Worm (Caenorhabditis elegans): ENCODE measurements around the gene Y52E8A.2.

DNA sequence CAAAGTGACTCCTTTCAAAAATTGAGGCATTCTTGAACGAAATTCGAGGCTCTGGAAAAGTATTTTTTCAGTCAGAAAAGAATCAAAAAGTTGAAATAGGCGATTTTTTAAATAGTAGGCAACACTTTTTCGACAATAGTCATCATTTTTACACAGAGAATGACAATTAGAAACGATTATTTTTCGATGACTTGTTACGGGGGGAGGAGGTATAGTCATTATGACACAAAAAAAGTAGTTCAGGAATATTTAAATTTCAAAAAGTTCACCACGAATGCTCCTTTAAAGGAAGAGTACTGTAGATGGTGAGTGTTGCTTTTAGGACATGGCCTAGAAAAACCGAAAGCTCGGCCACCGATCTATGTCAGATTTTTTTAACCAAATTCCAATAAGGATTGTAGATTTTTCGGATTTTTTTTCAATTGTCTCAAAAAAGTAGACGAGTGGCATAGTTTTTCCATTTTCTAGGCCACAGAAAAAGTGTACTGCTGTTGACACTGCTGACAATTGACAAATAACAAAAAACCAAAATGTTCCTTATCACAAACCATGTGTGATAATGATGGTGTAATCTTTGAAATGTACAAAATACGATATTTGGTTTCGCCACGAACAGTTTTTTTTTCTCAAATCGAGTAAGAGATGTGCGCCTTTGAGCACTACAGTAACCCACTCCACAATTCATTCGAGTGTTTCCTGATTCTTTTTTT is 13.6 kb upstream of the Y52E8A.2 start, which contains the start of gene Y52E8A.3:
- TF ChIP-seq aha-1 (tag; optimal IDR thresholded peaks at IDR 0.05) (no peak), lin-39 (tag; optimal IDR thresholded peaks at IDR 0.05) (no peak), jun-1 (tag; optimal IDR thresholded peaks at IDR 0.05) (no peak), unc-62 (GFP tag; optimal IDR thresholded peaks at IDR 0.05) (no peak), nhr-237 (tag; optimal IDR thresholded peaks at IDR 0.05) (no peak)
